Fruit fly (Drosophila melanogaster) whole organism, embryonic: ENCODE data around the gene CG13690.
"Not testable (repeated sequence)": the region's sequence is repeated elsewhere in the genome, so short reads cannot be mapped to it uniquely, and the experiment has no call there.

Source experiments
- Adf1 ChIP-seq: fragments of 200-800 bp; sonication (Bioruptor generic); IDR thresholded peaks from 2 replicates; pipeline ENCODE4 v1.3.6; 2022; ENCODE audit warnings: missing biosample characterization, missing genetic modification characterization
- Atf6 ChIP-seq: fragments of 200-800 bp; sonication (Bioruptor generic); IDR thresholded peaks from 2 replicates; pipeline ENCODE4 v1.3.6; 2022; ENCODE audit warnings: missing biosample characterization, missing genetic modification characterization
- CG10431 ChIP-seq: fragments of 200-800 bp; sonication (Bioruptor generic); optimal IDR thresholded peaks from 3 replicates; lab custom pipeline; 2018; ENCODE audit warnings: missing biosample characterization, mild to moderate bottlenecking, missing genetic modification characterization
- CG11085 ChIP-seq: fragments of 200-800 bp; sonication (Bioruptor generic); IDR thresholded peaks from 2 replicates; pipeline ENCODE4 v1.3.6; 2022; ENCODE audit warnings: missing biosample characterization, missing genetic modification characterization
- CG14050 ChIP-seq: fragments of 200-800 bp; sonication (Bioruptor generic); IDR thresholded peaks from 3 replicates; pipeline ENCODE4 v1.3.6; 2022; ENCODE audit warnings: missing biosample characterization, missing genetic modification characterization
- CG16813 ChIP-seq: fragments of 200-800 bp; sonication (Bioruptor generic); IDR thresholded peaks from 3 replicates; pipeline ENCODE4 v1.3.6; 2022; ENCODE audit warnings: missing biosample characterization, missing genetic modification characterization; ENCODE audit not compliant: partially characterized antibody
- CG18011 ChIP-seq: fragments of 200-800 bp; sonication (Bioruptor generic); optimal IDR thresholded peaks from 2 replicates; lab custom pipeline; 2017; ENCODE audit warnings: missing biosample characterization, missing genetic modification characterization, mild to moderate bottlenecking, moderate library complexity, missing genotype
- CG2116 ChIP-seq: fragments of 200-800 bp; sonication (Bioruptor generic); optimal IDR thresholded peaks from 3 replicates; lab custom pipeline; 2018; ENCODE audit warnings: missing biosample characterization, mild to moderate bottlenecking, missing genetic modification characterization
- CG31365 ChIP-seq: fragments of 200-800 bp; sonication (Bioruptor generic); optimal IDR thresholded peaks from 2 replicates; lab custom pipeline; 2018; ENCODE audit warnings: missing biosample characterization, mild to moderate bottlenecking, missing genetic modification characterization
- CG32772 ChIP-seq: fragments of 200-800 bp; sonication (Bioruptor generic); IDR thresholded peaks from 2 replicates; pipeline ENCODE4 v1.3.6; 2022; ENCODE audit warnings: missing biosample characterization, missing genetic modification characterization
- CG4360 ChIP-seq: fragments of 200-800 bp; sonication (Bioruptor generic); IDR thresholded peaks from 2 replicates; pipeline ENCODE4 v1.3.6; 2022; ENCODE audit warnings: missing biosample characterization, missing genetic modification characterization
- CG7372 ChIP-seq: fragments of 200-800 bp; sonication (Bioruptor generic); IDR thresholded peaks from 2 replicates; pipeline ENCODE4 v1.3.6; 2022; ENCODE audit warnings: missing biosample characterization, missing genetic modification characterization
- CG7556 ChIP-seq: fragments of 200-800 bp; sonication (Bioruptor generic); optimal IDR thresholded peaks from 2 replicates; lab custom pipeline; 2017; ENCODE audit warnings: missing biosample characterization, mild to moderate bottlenecking, missing genetic modification characterization
- CG8478 ChIP-seq: fragments of >200 bp; optimal IDR thresholded peaks from 2 replicates; lab custom pipeline; 2018
- CG8944 ChIP-seq: fragments of 200-800 bp; sonication (Bioruptor generic); optimal IDR thresholded peaks from 3 replicates; lab custom pipeline; 2016; ENCODE audit warnings: missing biosample characterization, missing genetic modification characterization
- D ChIP-seq, 2 experiments: fragments of 200-800 bp in 1 of 2; fragments of >200 bp in 1 of 2; sonication (Bioruptor generic) in 1 of 2; optimal IDR thresholded peaks; 2 replicates in 1 of 2; 3 replicates in 1 of 2; lab custom pipeline; 2017; ENCODE audit warnings: mild to moderate bottlenecking in 1 of 2, missing biosample characterization in 1 of 2, missing genetic modification characterization in 1 of 2, missing genetic modification reagents in 1 of 2
- Doc2 ChIP-seq: fragments of 200-800 bp; sonication (Bioruptor generic); IDR thresholded peaks from 2 replicates; pipeline ENCODE4 v1.3.6; 2022; ENCODE audit warnings: missing biosample characterization, missing genetic modification characterization
- Dref ChIP-seq: fragments of 200-800 bp; sonication (Bioruptor generic); IDR thresholded peaks from 2 replicates; pipeline ENCODE4 v1.3.6; 2022; ENCODE audit warnings: missing biosample characterization, missing genetic modification characterization
- Gsc ChIP-seq: fragments of 200-800 bp; sonication (Bioruptor generic); IDR thresholded peaks from 2 replicates; pipeline ENCODE4 v1.3.6; 2022; ENCODE audit warnings: missing biosample characterization, missing genetic modification characterization
- H15 ChIP-seq: fragments of 200-800 bp; sonication (Bioruptor generic); IDR thresholded peaks from 3 replicates; pipeline ENCODE4 v1.3.6; 2022; ENCODE audit warnings: missing biosample characterization, missing genetic modification characterization
- Lhr ChIP-seq: fragments of 200-800 bp; sonication (Bioruptor generic); optimal IDR thresholded peaks from 3 replicates; lab custom pipeline; 2017; ENCODE audit warnings: mild to moderate bottlenecking, missing biosample characterization, missing genetic modification reagents, missing genetic modification characterization
- Nf-YA ChIP-seq: fragments of 200-800 bp; sonication (Bioruptor generic); IDR thresholded peaks from 2 replicates; pipeline ENCODE4 v1.3.6; 2022; ENCODE audit warnings: missing biosample characterization, missing genetic modification characterization
- Opbp ChIP-seq: fragments of 200-800 bp; sonication (Bioruptor generic); IDR thresholded peaks from 3 replicates; pipeline ENCODE4 v1.3.6; 2022; ENCODE audit warnings: missing biosample characterization, missing genetic modification characterization; ENCODE audit not compliant: partially characterized antibody
- Scr ChIP-seq: fragments of 200-800 bp; sonication (Bioruptor generic); IDR thresholded peaks from 2 replicates; pipeline ENCODE4 v1.3.6; 2022; ENCODE audit warnings: missing biosample characterization, missing genetic modification characterization; ENCODE audit not compliant: partially characterized antibody
- Stat92E ChIP-seq, 3 experiments: fragments of >200 bp in 2 of 3; fragments of 200-800 bp in 1 of 3; sonication (Bioruptor generic) in 1 of 3; optimal IDR thresholded peaks; 2 replicates each; lab custom pipeline; 2017 to 2019; ENCODE audit warnings: missing biosample characterization in 3 of 3, missing genetic modification characterization in 3 of 3, mild to moderate bottlenecking in 1 of 3, moderate library complexity in 1 of 3
- Trl ChIP-seq, 3 experiments: fragments of >200 bp in 2 of 3; fragments of 200-800 bp in 1 of 3; sonication (Bioruptor generic) in 1 of 3; optimal IDR thresholded peaks; 2 replicates in 1 of 3; 3 replicates in 2 of 3; lab custom pipeline; 2016 to 2017; ENCODE audit warnings: missing biosample characterization in 1 of 3, missing genetic modification characterization in 1 of 3
- ewg ChIP-seq: fragments of 200-800 bp; sonication (Bioruptor generic); optimal IDR thresholded peaks from 3 replicates; lab custom pipeline; 2017; ENCODE audit warnings: mild to moderate bottlenecking, missing biosample characterization, missing genetic modification reagents, missing genetic modification characterization
- fu2 ChIP-seq: fragments of 200-800 bp; sonication (Bioruptor generic); optimal IDR thresholded peaks from 2 replicates; lab custom pipeline; 2016; ENCODE audit warnings: missing biosample characterization, missing genetic modification characterization
- knrl ChIP-seq: fragments of 200-800 bp; sonication (Bioruptor generic); IDR thresholded peaks from 3 replicates; pipeline ENCODE4 v1.3.6; 2022; ENCODE audit warnings: missing biosample characterization, missing genetic modification characterization; ENCODE audit not compliant: partially characterized antibody
- luna ChIP-seq: fragments of 200-800 bp; sonication (Bioruptor generic); optimal IDR thresholded peaks from 2 replicates; lab custom pipeline; 2016; ENCODE audit warnings: missing biosample characterization, missing genetic modification characterization
- onecut ChIP-seq: fragments of 200-800 bp; sonication (Bioruptor generic); IDR thresholded peaks from 2 replicates; pipeline ENCODE4 v1.3.6; 2022; ENCODE audit warnings: missing biosample characterization, missing genetic modification characterization
- pros ChIP-seq: fragments of 200-800 bp; sonication (Bioruptor generic); optimal IDR thresholded peaks from 3 replicates; lab custom pipeline; 2019; ENCODE audit warnings: missing biosample characterization, mild to moderate bottlenecking, missing genetic modification characterization, moderate library complexity
- sc ChIP-seq, 3 experiments: fragments of >200 bp in 2 of 3; fragments of 200-800 bp in 1 of 3; sonication (Bioruptor generic) in 1 of 3; optimal IDR thresholded peaks; 2 replicates in 2 of 3; 3 replicates in 1 of 3; lab custom pipeline; 2017; ENCODE audit warnings: mild to moderate bottlenecking in 1 of 3, missing biosample characterization in 1 of 3, missing genetic modification characterization in 1 of 3, missing genetic modification reagents in 1 of 3
- sr ChIP-seq: fragments of 200-800 bp; sonication (Bioruptor generic); IDR thresholded peaks from 3 replicates; pipeline ENCODE4 v1.3.6; 2022; ENCODE audit warnings: missing biosample characterization, missing genetic modification characterization
- tll ChIP-seq, 2 experiments: fragments of 200-800 bp in 1 of 2; fragments of >200 bp in 1 of 2; sonication (Bioruptor generic) in 1 of 2; optimal IDR thresholded peaks; 2 replicates each; lab custom pipeline; 2017 to 2019; ENCODE audit warnings: missing biosample characterization in 2 of 2, missing genetic modification characterization in 2 of 2, mild to moderate bottlenecking in 1 of 2, moderate library complexity in 1 of 2
- tna ChIP-seq: fragments of 200-800 bp; sonication (Bioruptor generic); IDR thresholded peaks from 2 replicates; pipeline ENCODE4 v1.3.6; 2022; ENCODE audit warnings: missing biosample characterization, missing genetic modification characterization; ENCODE audit not compliant: partially characterized antibody

The CG13690 gene

DNA sequence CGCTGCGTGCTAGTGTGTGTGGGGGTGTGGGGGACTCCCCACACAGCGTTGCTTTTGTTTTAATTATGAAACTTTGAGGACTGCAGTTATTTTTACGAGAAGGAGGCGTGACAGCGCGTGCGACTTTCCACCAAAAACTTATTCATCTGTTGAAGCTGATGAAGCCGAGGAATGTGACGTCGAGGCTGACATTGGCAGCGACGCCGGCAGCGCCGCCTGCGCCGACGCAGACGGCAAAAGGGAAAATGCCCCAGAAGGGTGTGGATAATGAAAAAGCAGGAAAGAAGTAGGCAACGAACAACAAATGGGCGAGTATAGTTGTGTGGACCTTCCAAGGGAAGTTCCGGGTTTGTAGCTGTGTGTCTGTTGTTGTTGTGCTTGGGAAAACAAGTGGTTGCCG is 48.2 kb upstream of the CG13690 start (continued):
- TF ChIP-seq CG18011 (GFP tag; lab: Kevin White, UChicago) (no peak), CG7556 (GFP tag; lab: Kevin White, UChicago) (no peak), CG8944 (no peak), CG8478 (lab: Kevin White, UChicago) (no peak), Stat92E (GFP tag; optimal IDR thresholded peaks at IDR 0.05; lab: Kevin White, UChicago) (no peak), CG14050 (GFP tag; lab: Robert Waterston, UW) (no peak), fu2 (GFP tag; lab: Kevin White, UChicago) (no peak), Gsc (GFP tag; lab: Robert Waterston, UW) (no peak), Atf6 (no peak), H15 (GFP tag; lab: Robert Waterston, UW) (no peak), CG32772 (GFP tag; lab: Robert Waterston, UW) (no peak), CG4360 (GFP tag; lab: Robert Waterston, UW) (peak; percentile 41; the same call in 1 of the 2 replicates), CG7372 (GFP tag; lab: Robert Waterston, UW) (no peak), Adf1 (GFP tag; lab: Robert Waterston, UW) (peak; percentile 90), Lhr (GFP tag; lab: Kevin White, UChicago) (no peak), Nf-YA (GFP tag; lab: Robert Waterston, UW) (no peak), sr (GFP tag; lab: Robert Waterston, UW) (no peak), CG11085 (GFP tag; lab: Robert Waterston, UW) (no peak), tna (GFP tag; lab: Robert Waterston, UW) (no peak), CG31365 (no peak), luna (GFP tag; lab: Kevin White, UChicago) (no peak), Doc2 (GFP tag; lab: Robert Waterston, UW) (no peak), ewg (GFP tag; lab: Kevin White, UChicago) (peak; percentile 58)

DNA sequence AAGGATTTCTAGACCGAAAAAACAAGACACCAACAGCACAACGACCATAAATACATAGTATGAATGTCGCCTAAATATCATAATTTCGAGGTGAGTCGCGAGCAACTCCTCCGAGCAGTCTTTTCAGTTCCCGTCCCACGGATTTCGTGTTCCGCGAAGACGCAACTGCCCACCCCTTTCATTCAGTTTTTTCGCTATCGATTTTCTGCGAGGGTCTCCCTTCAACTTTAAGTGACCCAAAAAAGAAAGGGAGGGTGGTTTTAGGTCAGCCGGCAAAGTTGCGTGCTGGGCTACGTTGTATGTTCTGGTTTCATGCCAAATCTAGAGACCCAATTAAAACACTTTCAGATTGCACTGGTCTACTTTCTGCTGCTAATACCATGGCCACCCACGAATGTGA is 36.3 kb upstream of the CG13690 start:
- TF ChIP-seq sc (optimal IDR thresholded peaks at IDR 0.05; lab: Kevin White, UChicago) (no peak), sc (GFP tag; optimal IDR thresholded peaks at IDR 0.05; lab: Kevin White, UChicago) (no peak), onecut (GFP tag; lab: Robert Waterston, UW) (peak; percentile 97), CG10431 (no peak), pros (GFP tag; lab: Kevin White, UChicago) (peak; percentile 38), knrl (GFP tag; lab: Robert Waterston, UW) (no peak), D (optimal IDR thresholded peaks at IDR 0.05; lab: Kevin White, UChicago) (no peak), D (GFP tag; optimal IDR thresholded peaks at IDR 0.05; lab: Kevin White, UChicago) (no peak), tll (GFP tag; optimal IDR thresholded peaks at IDR 0.05; lab: Kevin White, UChicago) (no peak)

DNA sequence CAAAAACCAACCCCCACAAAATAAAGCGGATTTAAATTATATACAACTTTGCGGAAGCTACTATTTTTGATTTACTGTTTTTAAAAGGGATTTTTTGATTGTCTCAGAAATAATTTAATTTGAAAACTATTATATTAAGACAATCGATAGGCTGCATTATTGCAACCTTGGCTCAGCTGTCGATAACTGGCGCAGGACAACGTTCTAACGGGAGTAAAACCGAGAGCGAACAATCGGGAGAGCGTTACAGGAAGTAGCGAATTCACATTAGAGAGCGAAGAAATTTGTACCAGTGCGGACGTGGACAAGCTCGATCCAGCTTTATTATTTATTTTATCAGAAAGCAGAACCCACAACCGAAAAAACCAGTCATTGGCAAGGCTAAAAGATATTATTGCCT is 35.8 kb upstream of the CG13690 start, which contains the start of gene CG4133:
Gene CG4133, plus strand, starts transcription at position 258 of the 400 bp plus-strand sequence.
- TF ChIP-seq Trl (optimal IDR thresholded peaks at IDR 0.05; lab: Kevin White, UChicago) (peak; percentile 4 to 45), CG16813 (GFP tag; lab: Robert Waterston, UW) (peak; percentile 36; the same call in 1 of the 3 replicates), CG2116 (GFP tag; lab: Kevin White, UChicago) (peak; percentile 86), Opbp (GFP tag; lab: Robert Waterston, UW) (peak; percentile 20; the same call in 1 of the 3 replicates), Dref (peak; percentile 56), Scr (peak; percentile 35; the same call in 1 of the 2 replicates)
- TF ChIP-seq Trl (GFP tag; optimal IDR thresholded peaks at IDR 0.05; lab: Kevin White, UChicago): not testable (repeated sequence)
